Fruit fly (Drosophila melanogaster): Measurements from ENCODE around the gene Pex3.

dm6 chr3L:15180816-15181215 is 36.7 kb downstream of the Pex3 start:
- no peak for TF ChIP-seq CG1620 (GFP tag; optimal IDR thresholded peaks at IDR 0.05)
- TF ChIP-seq CG12768 (GFP tag; optimal IDR thresholded peaks at IDR 0.05) = no peak
